Fruit fly (Drosophila melanogaster) whole organism, adult: ENCODE results near the gene CG14229.
A peak's percentile ranks its signal among the peaks of the same experiment; 100 is the strongest.

ENCODE experiments used
- Clk ChIP-seq: fragments of 200-800 bp; sonication (Bioruptor generic); optimal IDR thresholded peaks from 2 replicates; lab custom pipeline; 2017; ENCODE audit warnings: missing biosample characterization, missing genetic modification characterization
- Crg-1 ChIP-seq: fragments of 200-800 bp; sonication (Bioruptor generic); optimal IDR thresholded peaks from 2 replicates; lab custom pipeline; 2016; ENCODE audit warnings: missing biosample characterization, missing genetic modification characterization
- cnc ChIP-seq, 2 experiments: fragments of >200 bp; optimal IDR thresholded peaks; 2 replicates each; lab custom pipeline; 2017

dm6 chrX:19666991-19667409, 28.1 kb downstream of the CG14229 start, which contains the start of gene Zw:
- TF ChIP-seq cnc (optimal IDR thresholded peaks at IDR 0.05; lab: Kevin White, UChicago) = no peak
- TF ChIP-seq Crg-1 (GFP tag; lab: Kevin White, UChicago) = no peak
- TF ChIP-seq Clk (GFP tag; lab: Kevin White, UChicago) = peak; percentile 8
